Fruit fly (Drosophila melanogaster) whole organism, embryonic: ENCODE data around the gene Tnpo.

Experiments
- BtbVII ChIP-seq: fragments of 200-800 bp; sonication (Bioruptor generic); optimal IDR thresholded peaks from 3 replicates; lab custom pipeline; 2017; ENCODE audit warnings: missing biosample characterization, mild to moderate bottlenecking, missing genetic modification characterization
- CG10979 ChIP-seq: fragments of 200-800 bp; sonication (Bioruptor generic); optimal IDR thresholded peaks from 2 replicates; lab custom pipeline; 2018; ENCODE audit warnings: missing biosample characterization, mild to moderate bottlenecking, missing genetic modification characterization, moderate library complexity
- CG12071 ChIP-seq: fragments of 200-800 bp; sonication (Bioruptor generic); optimal IDR thresholded peaks from 3 replicates; lab custom pipeline; 2018; ENCODE audit warnings: missing biosample characterization, mild to moderate bottlenecking, missing genetic modification characterization
- CG14441 ChIP-seq: fragments of 200-800 bp; sonication (Bioruptor generic); IDR thresholded peaks from 2 replicates; pipeline ENCODE4 v1.3.6; 2022; ENCODE audit warnings: missing biosample characterization, missing genetic modification characterization
- CG15601 ChIP-seq: fragments of 200-800 bp; sonication (Bioruptor generic); optimal IDR thresholded peaks from 3 replicates; lab custom pipeline; 2019; ENCODE audit warnings: missing biosample characterization, mild to moderate bottlenecking, missing genetic modification characterization, moderate library complexity
- CG16813 ChIP-seq: fragments of 200-800 bp; sonication (Bioruptor generic); IDR thresholded peaks from 3 replicates; pipeline ENCODE4 v1.3.6; 2022; ENCODE audit warnings: missing biosample characterization, missing genetic modification characterization; ENCODE audit not compliant: partially characterized antibody
- CG16863 ChIP-seq: fragments of 200-800 bp; sonication (Bioruptor generic); optimal IDR thresholded peaks from 3 replicates; lab custom pipeline; 2016; ENCODE audit warnings: missing biosample characterization, missing genetic modification characterization
- CG2875 ChIP-seq: fragments of 200-800 bp; sonication (Bioruptor generic); optimal IDR thresholded peaks from 2 replicates; lab custom pipeline; 2017; ENCODE audit warnings: missing biosample characterization, mild to moderate bottlenecking, missing genetic modification characterization, missing genetic modification reagents
- CG33557 ChIP-seq: fragments of 200-800 bp; sonication (Bioruptor generic); optimal IDR thresholded peaks from 2 replicates; lab custom pipeline; 2019; ENCODE audit warnings: missing biosample characterization, mild to moderate bottlenecking, missing genetic modification characterization, moderate library complexity
- CG34224 ChIP-seq: fragments of 200-800 bp; sonication (Bioruptor generic); IDR thresholded peaks from 3 replicates; pipeline ENCODE4 v1.3.6; 2022; ENCODE audit warnings: missing biosample characterization, missing genetic modification characterization; ENCODE audit not compliant: partially characterized antibody
- CG34422 ChIP-seq: fragments of 200-800 bp; sonication (Bioruptor generic); IDR thresholded peaks from 3 replicates; pipeline ENCODE4 v1.3.6; 2022; ENCODE audit warnings: missing biosample characterization, missing genetic modification characterization
- CG42726 ChIP-seq: fragments of 200-800 bp; sonication (Bioruptor generic); IDR thresholded peaks from 2 replicates; pipeline ENCODE4 v1.3.6; 2022; ENCODE audit warnings: missing biosample characterization, missing genetic modification characterization; ENCODE audit not compliant: partially characterized antibody
- CG4360 ChIP-seq: fragments of 200-800 bp; sonication (Bioruptor generic); IDR thresholded peaks from 2 replicates; pipeline ENCODE4 v1.3.6; 2022; ENCODE audit warnings: missing biosample characterization, missing genetic modification characterization
- CG4617 ChIP-seq: fragments of 200-800 bp; sonication (Bioruptor generic); optimal IDR thresholded peaks from 3 replicates; lab custom pipeline; 2016; ENCODE audit warnings: missing biosample characterization, missing genetic modification characterization, borderline replicate concordance
- CG4707 ChIP-seq: fragments of 200-800 bp; sonication (Bioruptor generic); optimal IDR thresholded peaks from 2 replicates; lab custom pipeline; 2018; ENCODE audit warnings: missing biosample characterization, mild to moderate bottlenecking, missing genetic modification characterization, moderate library complexity
- CG5245 ChIP-seq: fragments of 200-800 bp; sonication (Bioruptor generic); optimal IDR thresholded peaks from 3 replicates; lab custom pipeline; 2016; ENCODE audit warnings: missing biosample characterization, missing genetic modification characterization
- CG5953 ChIP-seq: fragments of 200-800 bp; sonication (Bioruptor generic); IDR thresholded peaks from 2 replicates; pipeline ENCODE4 v1.3.6; 2022; ENCODE audit warnings: missing biosample characterization, missing genetic modification characterization
- CG6254 ChIP-seq: fragments of 200-800 bp; sonication (Bioruptor generic); optimal IDR thresholded peaks from 3 replicates; lab custom pipeline; 2017; ENCODE audit warnings: mild to moderate bottlenecking, missing biosample characterization, missing genetic modification reagents, missing genetic modification characterization
- CG6654 ChIP-seq: fragments of 200-800 bp; sonication (Bioruptor generic); optimal IDR thresholded peaks from 2 replicates; lab custom pipeline; 2017; ENCODE audit warnings: missing biosample characterization, mild to moderate bottlenecking, missing genetic modification characterization
- CG9727 ChIP-seq: fragments of 200-800 bp; sonication (Bioruptor generic); optimal IDR thresholded peaks from 3 replicates; lab custom pipeline; 2017; ENCODE audit warnings: missing biosample characterization, mild to moderate bottlenecking, missing genetic modification characterization
- Drgx ChIP-seq: fragments of 200-800 bp; sonication (Bioruptor generic); IDR thresholded peaks from 2 replicates; pipeline ENCODE4 v1.3.6; 2022; ENCODE audit warnings: missing biosample characterization, missing genetic modification characterization
- Fer1 ChIP-seq: fragments of 200-800 bp; sonication (Bioruptor generic); optimal IDR thresholded peaks from 2 replicates; lab custom pipeline; 2017; ENCODE audit warnings: missing biosample characterization, mild to moderate bottlenecking, missing genetic modification characterization
- HLH54F ChIP-seq: fragments of 200-800 bp; sonication (Bioruptor generic); optimal IDR thresholded peaks from 3 replicates; lab custom pipeline; 2016; ENCODE audit warnings: missing biosample characterization, missing genetic modification characterization
- Med ChIP-seq: fragments of 200-800 bp; sonication (Bioruptor generic); peaks from one replicate; lab custom pipeline; 2016; ENCODE audit warnings: missing biosample characterization, missing genetic modification characterization, mild to moderate bottlenecking, inconsistent platforms, moderate library complexity
- Myb ChIP-seq: fragments of 200-800 bp; sonication (Bioruptor generic); optimal IDR thresholded peaks from 2 replicates; lab custom pipeline; 2016; ENCODE audit warnings: missing biosample characterization, missing genetic modification characterization
- NK7.1 ChIP-seq: fragments of 200-800 bp; sonication (Bioruptor generic); optimal IDR thresholded peaks from 3 replicates; lab custom pipeline; 2016; ENCODE audit warnings: missing biosample characterization, missing genetic modification characterization
- PHDP ChIP-seq: fragments of 200-800 bp; sonication (Bioruptor generic); optimal IDR thresholded peaks from 3 replicates; lab custom pipeline; 2018; ENCODE audit warnings: missing biosample characterization, mild to moderate bottlenecking, missing genetic modification characterization, moderate library complexity
- Sox102F ChIP-seq: fragments of 200-800 bp; sonication (Bioruptor generic); optimal IDR thresholded peaks from 2 replicates; lab custom pipeline; 2018; ENCODE audit warnings: missing biosample characterization, mild to moderate bottlenecking, missing genetic modification characterization, moderate library complexity
- Xbp1 ChIP-seq: fragments of 200-800 bp; sonication (Bioruptor generic); optimal IDR thresholded peaks from 3 replicates; lab custom pipeline; 2016; ENCODE audit warnings: missing biosample characterization, mild to moderate bottlenecking, missing genetic modification characterization
- ab ChIP-seq: fragments of 200-800 bp; sonication (Bioruptor generic); optimal IDR thresholded peaks from 2 replicates; lab custom pipeline; 2016; ENCODE audit warnings: missing biosample characterization, missing genetic modification characterization
- ac ChIP-seq: fragments of 200-800 bp; sonication (Bioruptor generic); optimal IDR thresholded peaks from 3 replicates; lab custom pipeline; 2017; ENCODE audit warnings: missing biosample characterization, mild to moderate bottlenecking, missing genetic modification characterization
- ash1 ChIP-seq: fragments of 200-800 bp; sonication (Bioruptor generic); optimal IDR thresholded peaks from 2 replicates; lab custom pipeline; 2018; ENCODE audit warnings: missing biosample characterization, mild to moderate bottlenecking, missing genetic modification characterization
- bbx ChIP-seq: fragments of 200-800 bp; sonication (Bioruptor generic); IDR thresholded peaks from 2 replicates; pipeline ENCODE4 v1.3.6; 2022; ENCODE audit warnings: missing biosample characterization, missing genetic modification characterization; ENCODE audit not compliant: partially characterized antibody
- bcd ChIP-seq: fragments of 200-800 bp; sonication (Bioruptor generic); optimal IDR thresholded peaks from 2 replicates; lab custom pipeline; 2017; ENCODE audit warnings: missing biosample characterization, mild to moderate bottlenecking, missing genetic modification characterization
- bowl ChIP-seq: fragments of 200-800 bp; sonication (Bioruptor generic); IDR thresholded peaks from 2 replicates; pipeline ENCODE4 v1.3.6; 2022; ENCODE audit warnings: missing biosample characterization, missing genetic modification characterization
- corto ChIP-seq: fragments of 200-800 bp; sonication (Bioruptor generic); optimal IDR thresholded peaks from 2 replicates; lab custom pipeline; 2016; ENCODE audit warnings: missing biosample characterization, mild to moderate bottlenecking, missing genetic modification characterization, moderate library complexity
- cwo ChIP-seq: fragments of 200-800 bp; sonication (Bioruptor generic); optimal IDR thresholded peaks from 3 replicates; lab custom pipeline; 2017; ENCODE audit warnings: missing biosample characterization, missing genetic modification characterization, mild to moderate bottlenecking, moderate library complexity, missing genetic modification reagents
- emc ChIP-seq: fragments of 200-800 bp; sonication (Bioruptor generic); optimal IDR thresholded peaks from 2 replicates; lab custom pipeline; 2016; ENCODE audit warnings: missing biosample characterization, missing genetic modification characterization
- hkb ChIP-seq, 2 experiments: fragments of 200-800 bp in 1 of 2; fragments of >200 bp in 1 of 2; sonication (Bioruptor generic) in 1 of 2; IDR thresholded peaks in 1 of 2; optimal IDR thresholded peaks in 1 of 2; 2 replicates each; pipeline versions ENCODE4 v1.3.6 to Lab custom; 2017 to 2022; ENCODE audit warnings: missing biosample characterization in 1 of 2, missing genetic modification characterization in 1 of 2
- kah ChIP-seq: fragments of 200-800 bp; sonication (Bioruptor generic); optimal IDR thresholded peaks from 2 replicates; lab custom pipeline; 2018; ENCODE audit warnings: missing biosample characterization, mild to moderate bottlenecking, missing genetic modification characterization
- mam ChIP-seq: fragments of 200-800 bp; sonication (Bioruptor generic); optimal IDR thresholded peaks from 3 replicates; lab custom pipeline; 2016; ENCODE audit warnings: missing biosample characterization, missing genetic modification characterization
- nau ChIP-seq: fragments of 200-800 bp; sonication (Bioruptor generic); optimal IDR thresholded peaks from 3 replicates; lab custom pipeline; 2017; ENCODE audit warnings: missing biosample characterization, mild to moderate bottlenecking, missing genetic modification characterization, missing genetic modification reagents
- odd ChIP-seq: fragments of 200-800 bp; sonication (Bioruptor generic); optimal IDR thresholded peaks from 2 replicates; lab custom pipeline; 2017; ENCODE audit warnings: missing biosample characterization, mild to moderate bottlenecking, missing genetic modification characterization
- onecut ChIP-seq: fragments of 200-800 bp; sonication (Bioruptor generic); IDR thresholded peaks from 2 replicates; pipeline ENCODE4 v1.3.6; 2022; ENCODE audit warnings: missing biosample characterization, missing genetic modification characterization
- otp ChIP-seq: fragments of 200-800 bp; sonication (Bioruptor generic); IDR thresholded peaks from 3 replicates; pipeline ENCODE4, ENCODE4 v1.3.6; 2022; ENCODE audit warnings: missing biosample characterization, missing genetic modification characterization
- psq ChIP-seq: fragments of 200-800 bp; sonication (Bioruptor generic); optimal IDR thresholded peaks from 2 replicates; lab custom pipeline; 2017; ENCODE audit warnings: missing biosample characterization, missing genetic modification characterization
- run ChIP-seq: fragments of 200-800 bp; sonication (Bioruptor generic); optimal IDR thresholded peaks from 3 replicates; lab custom pipeline; 2018; ENCODE audit warnings: missing biosample characterization, mild to moderate bottlenecking, missing genetic modification characterization
- wek ChIP-seq: fragments of 200-800 bp; sonication (Bioruptor generic); optimal IDR thresholded peaks from 3 replicates; lab custom pipeline; 2018; ENCODE audit warnings: missing biosample characterization, mild to moderate bottlenecking, missing genetic modification characterization, moderate library complexity

Gene Tnpo

dm6 chr3L:6218517-6219155, 25.4 kb downstream of the Tnpo start (continued):
- TF ChIP-seq CG6254 (GFP tag; lab: Kevin White, UChicago) (peak; percentile 11), Fer1 (GFP tag; lab: Kevin White, UChicago) (peak; percentile 39), nau (GFP tag; lab: Kevin White, UChicago) (peak; percentile 16), CG42726 (GFP tag; lab: Robert Waterston, UW) (no peak), CG16813 (GFP tag; lab: Robert Waterston, UW) (no peak), PHDP (tag; lab: Kevin White, UChicago) (peak; percentile 43), psq (peak; percentile 96), bcd (no peak), Xbp1 (GFP tag; lab: Kevin White, UChicago) (no peak), CG16863 (GFP tag; lab: Kevin White, UChicago) (no peak), run (tag; lab: Kevin White, UChicago) (no peak), NK7.1 (no peak), hkb (optimal IDR thresholded peaks at IDR 0.05; lab: Kevin White, UChicago) (no peak), hkb (GFP tag; IDR thresholded peaks at IDR 0.05; lab: Robert Waterston, UW) (peak; percentile 57; the same call in 1 of the 2 replicates), Sox102F (GFP tag; lab: Kevin White, UChicago) (no peak), BtbVII (GFP tag; lab: Kevin White, UChicago) (peak; percentile 49), odd (GFP tag; lab: Kevin White, UChicago) (peak; percentile 47), bbx (GFP tag; lab: Robert Waterston, UW) (peak; percentile 11; the same call in 1 of the 2 replicates), CG4617 (GFP tag; lab: Kevin White, UChicago) (no peak), CG10979 (tag; lab: Kevin White, UChicago) (peak; percentile 10), CG34422 (GFP tag; lab: Robert Waterston, UW) (peak; percentile 95; the same call in 2 of the 3 replicates), Drgx (GFP tag; lab: Robert Waterston, UW) (peak; percentile 55), corto (GFP tag; lab: Kevin White, UChicago) (peak; percentile 1), cwo (GFP tag; lab: Kevin White, UChicago) (no peak), mam (GFP tag; lab: Kevin White, UChicago) (no peak), CG5953 (GFP tag; lab: Robert Waterston, UW) (no peak), Myb (GFP tag; lab: Kevin White, UChicago) (no peak), CG14441 (GFP tag; lab: Robert Waterston, UW) (no peak), ac (peak; percentile 32), kah (GFP tag; lab: Kevin White, UChicago) (peak; percentile 29), CG15601 (no peak), bowl (GFP tag; lab: Robert Waterston, UW) (no peak), wek (GFP tag; lab: Kevin White, UChicago) (no peak), ab (GFP tag; lab: Kevin White, UChicago) (no peak), CG6654 (peak; percentile 75), CG34224 (peak; percentile 56; the same call in 1 of the 3 replicates), CG12071 (GFP tag; lab: Kevin White, UChicago) (peak; percentile 60), CG4707 (GFP tag; lab: Kevin White, UChicago) (no peak), otp (GFP tag; lab: Robert Waterston, UW) (peak; percentile 13; the same call in 1 of the 3 replicates), CG33557 (GFP tag; lab: Kevin White, UChicago) (no peak), CG9727 (GFP tag; lab: Kevin White, UChicago) (no peak), CG4360 (GFP tag; lab: Robert Waterston, UW) (no peak), ash1 (GFP tag; lab: Kevin White, UChicago) (no peak), CG5245 (no peak), Med (GFP tag; lab: Kevin White, UChicago) (peak; percentile 31), emc (GFP tag; lab: Kevin White, UChicago) (no peak), onecut (GFP tag; lab: Robert Waterston, UW) (peak; percentile 24; the same call in 1 of the 2 replicates), CG2875 (GFP tag; lab: Kevin White, UChicago) (peak; percentile 1), HLH54F (GFP tag; lab: Kevin White, UChicago) (no peak)
